Worm (Caenorhabditis elegans) whole organism, mixed stage, embryonic: ENCODE data around the gene F20B6.9.

ENCODE experiments used
- M03D4.4 ChIP-seq: sonication (generic microtip); optimal IDR thresholded peaks from 2 replicates; lab custom pipeline; 2017; ENCODE audit warnings: mild to moderate bottlenecking, missing genetic modification characterization, missing compliant biosample characterization
- bed-3 ChIP-seq: fragments of 200-800 bp; sonication (Bioruptor generic); optimal IDR thresholded peaks from 3 replicates; lab custom pipeline; 2018; ENCODE audit warnings: mild to moderate bottlenecking, missing genetic modification characterization, moderate library complexity, missing compliant biosample characterization
- blmp-1 ChIP-seq: fragments of 150-350 bp; optimal IDR thresholded peaks from 2 replicates; lab custom pipeline; 2014; ENCODE audit warnings: missing biosample characterization, missing genetic modification characterization
- ceh-39 ChIP-seq: fragments of 150-350 bp; optimal IDR thresholded peaks from 2 replicates; lab custom pipeline; 2014; ENCODE audit warnings: missing biosample characterization, missing genetic modification characterization
- ceh-43 ChIP-seq: fragments of 200-800 bp; sonication (Bioruptor generic); optimal IDR thresholded peaks from 2 replicates; lab custom pipeline; 2018; ENCODE audit warnings: mild to moderate bottlenecking, missing genetic modification characterization, moderate library complexity, missing compliant biosample characterization
- ces-1 ChIP-seq: fragments of 150-350 bp; optimal IDR thresholded peaks from 2 replicates; lab custom pipeline; 2014; ENCODE audit warnings: missing biosample characterization, missing genetic modification reagents, missing genetic modification characterization
- cnd-1 ChIP-seq: fragments of 200-800 bp; sonication (Bioruptor generic); optimal IDR thresholded peaks from 2 replicates; lab custom pipeline; 2018; ENCODE audit warnings: mild to moderate bottlenecking, missing genetic modification characterization, missing compliant biosample characterization
- drap-1 ChIP-seq: fragments of 200-800 bp; sonication (Bioruptor generic); optimal IDR thresholded peaks from 3 replicates; lab custom pipeline; 2018; ENCODE audit warnings: mild to moderate bottlenecking, missing genetic modification characterization, missing compliant biosample characterization
- elt-1 ChIP-seq: sonication (generic microtip); optimal IDR thresholded peaks from 2 replicates; lab custom pipeline; 2017; ENCODE audit warnings: missing genetic modification characterization, mild to moderate bottlenecking, missing compliant biosample characterization, antibody characterized with exemption, moderate library complexity, borderline replicate concordance; ENCODE audit not compliant: insufficient read depth
- elt-3 ChIP-seq: fragments of 150-350 bp; optimal IDR thresholded peaks from 2 replicates; lab custom pipeline; 2014; ENCODE audit warnings: missing biosample characterization, missing genetic modification characterization
- flh-1 ChIP-seq: fragments of 200-800 bp; sonication (Bioruptor generic); optimal IDR thresholded peaks from 2 replicates; lab custom pipeline; 2018; ENCODE audit warnings: mild to moderate bottlenecking, missing genetic modification characterization, moderate library complexity, missing compliant biosample characterization
- ham-2 ChIP-seq: fragments of 200-800 bp; sonication (Bioruptor generic); optimal IDR thresholded peaks from 2 replicates; lab custom pipeline; 2018; ENCODE audit warnings: mild to moderate bottlenecking, missing genetic modification characterization, missing compliant biosample characterization
- hlh-1 ChIP-seq: fragments of 150-350 bp; optimal IDR thresholded peaks from 2 replicates; lab custom pipeline; 2014; ENCODE audit warnings: missing biosample characterization, missing genetic modification reagents, missing genetic modification characterization
- lin-13 ChIP-seq: fragments of 150-350 bp; optimal IDR thresholded peaks from 2 replicates; lab custom pipeline; 2014; ENCODE audit warnings: missing biosample characterization, missing genetic modification characterization
- lin-32 ChIP-seq: fragments of 200-800 bp; sonication (Bioruptor generic); optimal IDR thresholded peaks from 2 replicates; lab custom pipeline; 2018; ENCODE audit warnings: mild to moderate bottlenecking, missing genetic modification characterization, missing compliant biosample characterization
- lsy-2 ChIP-seq: fragments of 150-350 bp; optimal IDR thresholded peaks from 2 replicates; lab custom pipeline; 2014; ENCODE audit warnings: missing biosample characterization, missing genetic modification characterization
- mab-5 ChIP-seq: fragments of 150-350 bp; optimal IDR thresholded peaks from 2 replicates; lab custom pipeline; 2014; ENCODE audit warnings: missing biosample characterization, missing genetic modification characterization
- mep-1 ChIP-seq: fragments of 150-350 bp; optimal IDR thresholded peaks from 2 replicates; lab custom pipeline; 2017; ENCODE audit warnings: missing biosample characterization, missing genetic modification reagents, missing genetic modification characterization, inconsistent platforms
- mls-2 ChIP-seq: sonication (generic microtip); optimal IDR thresholded peaks from 2 replicates; lab custom pipeline; 2016; ENCODE audit warnings: mild to moderate bottlenecking, missing genetic modification characterization, moderate library complexity, missing compliant biosample characterization
- nhr-12 ChIP-seq: fragments of 150-350 bp; optimal IDR thresholded peaks from 2 replicates; lab custom pipeline; 2014; ENCODE audit warnings: missing biosample characterization, missing genetic modification characterization
- nhr-2 ChIP-seq: fragments of 150-350 bp; optimal IDR thresholded peaks from 2 replicates; lab custom pipeline; 2014; ENCODE audit warnings: missing biosample characterization, missing genetic modification characterization
- nhr-237 ChIP-seq: fragments of 150-350 bp; optimal IDR thresholded peaks from 2 replicates; lab custom pipeline; 2014; ENCODE audit warnings: missing biosample characterization, missing genetic modification characterization
- nhr-28 ChIP-seq: fragments of 150-350 bp; optimal IDR thresholded peaks from 2 replicates; lab custom pipeline; 2014; ENCODE audit warnings: missing biosample characterization, missing genetic modification characterization
- nhr-76 ChIP-seq: sonication (generic microtip); optimal IDR thresholded peaks from 2 replicates; lab custom pipeline; 2017; ENCODE audit warnings: missing biosample characterization, missing genetic modification characterization
- pha-4 ChIP-seq: fragments of 150-350 bp; optimal IDR thresholded peaks from 2 replicates; lab custom pipeline; 2018; ENCODE audit warnings: missing biosample characterization, missing genetic modification reagents, missing genetic modification characterization
- sem-2 ChIP-seq: fragments of 200-800 bp; sonication (Bioruptor generic); optimal IDR thresholded peaks from 2 replicates; lab custom pipeline; 2018; ENCODE audit warnings: mild to moderate bottlenecking, missing genetic modification characterization, missing compliant biosample characterization
- sptf-1 ChIP-seq: sonication (generic microtip); optimal IDR thresholded peaks from 2 replicates; lab custom pipeline; 2017; ENCODE audit warnings: mild to moderate bottlenecking, missing genetic modification characterization, moderate library complexity, missing compliant biosample characterization
- tbx-8 ChIP-seq: fragments of 200-800 bp; sonication (Bioruptor generic); optimal IDR thresholded peaks from 2 replicates; lab custom pipeline; 2018; ENCODE audit warnings: mild to moderate bottlenecking, missing genetic modification characterization, moderate library complexity, missing compliant biosample characterization
- unc-120 ChIP-seq: sonication (generic microtip); optimal IDR thresholded peaks from 2 replicates; lab custom pipeline; 2017; ENCODE audit warnings: missing genetic modification characterization, missing compliant biosample characterization; ENCODE audit not compliant: poor library complexity, severe bottlenecking
- unc-39 ChIP-seq: fragments of 150-350 bp; optimal IDR thresholded peaks from 2 replicates; lab custom pipeline; 2014; ENCODE audit warnings: missing biosample characterization, missing genetic modification characterization
- zip-8 ChIP-seq: fragments of 150-350 bp; optimal IDR thresholded peaks from 2 replicates; lab custom pipeline; 2014; ENCODE audit warnings: missing biosample characterization, missing genetic modification characterization
- ztf-11 ChIP-seq: fragments of 150-350 bp; optimal IDR thresholded peaks from 2 replicates; lab custom pipeline; 2014; ENCODE audit warnings: missing biosample characterization, missing genetic modification characterization

F20B6.9 gene

ce11 chrX:4186656-4187055, 20.6 kb downstream of the F20B6.9 start, which contains the start of gene mrp-6:
mrp-6 (minus strand) TSS chrX:4186756.
- no peak for TF ChIP-seq nhr-2
- no peak for TF ChIP-seq pha-4 (tag; lab: Kevin White, UChicago)
- TF ChIP-seq hlh-1 (tag; lab: Kevin White, UChicago), result no peak
- no peak for TF ChIP-seq nhr-12 (tag; lab: Kevin White, UChicago)
- no peak for TF ChIP-seq mls-2 (tag; lab: Kevin White, UChicago)
- TF ChIP-seq elt-1 (tag; lab: Kevin White, UChicago), result no peak
- TF ChIP-seq ham-2 (GFP tag; lab: Kevin White, UChicago), result no peak
- TF ChIP-seq lsy-2, result no peak
- no peak for TF ChIP-seq sptf-1 (tag; lab: Kevin White, UChicago)
- TF ChIP-seq blmp-1, result no peak
- TF ChIP-seq flh-1 (GFP tag; lab: Kevin White, UChicago), result no peak
- no peak for TF ChIP-seq mab-5 (tag; lab: Kevin White, UChicago)
- TF ChIP-seq ztf-11 (tag; lab: Kevin White, UChicago), result no peak
- TF ChIP-seq unc-120 (tag; lab: Kevin White, UChicago), result no peak
- no peak for TF ChIP-seq nhr-76 (tag; lab: Kevin White, UChicago)
- TF ChIP-seq ceh-43 (GFP tag; lab: Kevin White, UChicago), result no peak

ce11 chrX:4177394-4177793, 29.9 kb downstream of the F20B6.9 start, which contains the start of gene ZK470.6:
ZK470.6 (minus strand) TSS chrX:4177494.
- TF ChIP-seq sem-2, result no peak
- no peak for TF ChIP-seq M03D4.4 (tag; lab: Kevin White, UChicago)
- TF ChIP-seq lin-32 (GFP tag; lab: Kevin White, UChicago), result no peak
- TF ChIP-seq ceh-43 (GFP tag; lab: Kevin White, UChicago), result no peak
- no peak for TF ChIP-seq pha-4 (tag; lab: Kevin White, UChicago)
- no peak for TF ChIP-seq tbx-8 (GFP tag; lab: Kevin White, UChicago)
- TF ChIP-seq mab-5 (tag; lab: Kevin White, UChicago), result no peak
- no peak for TF ChIP-seq blmp-1
- no peak for TF ChIP-seq elt-3 (tag; lab: Kevin White, UChicago)
- no peak for TF ChIP-seq nhr-28 (tag; lab: Kevin White, UChicago)
- TF ChIP-seq nhr-237 (tag; lab: Kevin White, UChicago), result no peak
- TF ChIP-seq nhr-76 (tag; lab: Kevin White, UChicago), result no peak
- TF ChIP-seq mls-2 (tag; lab: Kevin White, UChicago), result no peak
- no peak for TF ChIP-seq unc-39
- no peak for TF ChIP-seq lsy-2
- TF ChIP-seq mep-1, result no peak
- no peak for TF ChIP-seq cnd-1 (tag; lab: Kevin White, UChicago)
- TF ChIP-seq bed-3, result no peak
- no peak for TF ChIP-seq lin-13
- no peak for TF ChIP-seq ham-2 (GFP tag; lab: Kevin White, UChicago)

DNA sequence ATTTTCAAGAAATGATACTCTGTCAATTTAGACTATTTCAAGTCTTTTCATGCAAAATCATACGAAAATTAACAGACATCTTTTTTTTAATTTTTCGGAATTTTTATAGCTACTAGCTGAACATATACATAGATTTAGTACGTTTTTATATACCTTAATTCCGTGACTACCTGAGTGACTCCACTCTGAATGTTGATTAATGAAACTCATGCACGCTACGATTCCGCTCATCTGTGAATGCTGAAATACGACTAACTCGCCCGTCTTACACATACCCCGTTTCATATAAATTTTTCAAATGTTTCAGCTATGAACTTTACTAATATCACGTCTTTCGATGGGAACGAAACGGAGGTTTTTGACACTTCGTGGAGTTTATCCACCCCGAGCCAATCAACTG, 40.1 kb downstream of the F20B6.9 start, which contains the start of gene ZK470.14:
Gene ZK470.14, plus strand, starts transcription at position 301 of the 400 bp plus-strand sequence.
- TF ChIP-seq unc-120 (tag; lab: Kevin White, UChicago) (no peak), nhr-76 (tag; lab: Kevin White, UChicago) (no peak), ces-1 (GFP tag; lab: Kevin White, UChicago) (no peak), sptf-1 (tag; lab: Kevin White, UChicago) (no peak), zip-8 (tag; lab: Kevin White, UChicago) (no peak), drap-1 (no peak), sem-2 (no peak), ceh-39 (tag; lab: Kevin White, UChicago) (no peak), tbx-8 (GFP tag; lab: Kevin White, UChicago) (no peak), cnd-1 (tag; lab: Kevin White, UChicago) (no peak), lin-13 (no peak), ztf-11 (tag; lab: Kevin White, UChicago) (no peak), nhr-12 (tag; lab: Kevin White, UChicago) (no peak), blmp-1 (no peak), mls-2 (tag; lab: Kevin White, UChicago) (no peak)
- TF ChIP-seq, all 35 proteins: peak for 0

DNA sequence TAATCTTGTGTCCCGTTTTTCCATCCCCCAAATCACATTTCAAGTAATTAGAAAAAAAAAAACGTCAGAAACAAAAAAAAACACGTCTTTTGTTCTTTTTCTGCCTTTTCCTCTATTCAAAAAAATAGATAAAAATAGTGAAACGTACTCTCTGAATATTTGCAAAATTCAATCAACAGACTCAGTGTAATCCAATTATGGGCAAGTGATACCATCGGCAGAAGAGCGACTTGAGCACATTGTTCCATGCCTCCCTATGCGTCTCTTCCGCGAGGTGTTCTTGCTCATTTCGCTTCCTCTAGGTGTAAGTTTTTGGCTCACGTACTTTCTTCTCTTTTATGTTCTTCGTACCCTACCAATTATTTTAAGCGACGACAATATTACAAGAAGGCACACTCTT, 43.9 kb downstream of the F20B6.9 start, which contains the start of gene ZK470.1:
Gene ZK470.1, plus strand, starts transcription at position 301 of the 400 bp plus-strand sequence.
- TF ChIP-seq zip-8 (tag; lab: Kevin White, UChicago) (no peak), ces-1 (GFP tag; lab: Kevin White, UChicago) (peak; percentile 47)
